Fruit fly (Drosophila melanogaster): Measurements from ENCODE around the gene CG31810.
A peak's percentile ranks its signal among the peaks of the same experiment; 100 is the strongest.

CG31810 gene

DNA sequence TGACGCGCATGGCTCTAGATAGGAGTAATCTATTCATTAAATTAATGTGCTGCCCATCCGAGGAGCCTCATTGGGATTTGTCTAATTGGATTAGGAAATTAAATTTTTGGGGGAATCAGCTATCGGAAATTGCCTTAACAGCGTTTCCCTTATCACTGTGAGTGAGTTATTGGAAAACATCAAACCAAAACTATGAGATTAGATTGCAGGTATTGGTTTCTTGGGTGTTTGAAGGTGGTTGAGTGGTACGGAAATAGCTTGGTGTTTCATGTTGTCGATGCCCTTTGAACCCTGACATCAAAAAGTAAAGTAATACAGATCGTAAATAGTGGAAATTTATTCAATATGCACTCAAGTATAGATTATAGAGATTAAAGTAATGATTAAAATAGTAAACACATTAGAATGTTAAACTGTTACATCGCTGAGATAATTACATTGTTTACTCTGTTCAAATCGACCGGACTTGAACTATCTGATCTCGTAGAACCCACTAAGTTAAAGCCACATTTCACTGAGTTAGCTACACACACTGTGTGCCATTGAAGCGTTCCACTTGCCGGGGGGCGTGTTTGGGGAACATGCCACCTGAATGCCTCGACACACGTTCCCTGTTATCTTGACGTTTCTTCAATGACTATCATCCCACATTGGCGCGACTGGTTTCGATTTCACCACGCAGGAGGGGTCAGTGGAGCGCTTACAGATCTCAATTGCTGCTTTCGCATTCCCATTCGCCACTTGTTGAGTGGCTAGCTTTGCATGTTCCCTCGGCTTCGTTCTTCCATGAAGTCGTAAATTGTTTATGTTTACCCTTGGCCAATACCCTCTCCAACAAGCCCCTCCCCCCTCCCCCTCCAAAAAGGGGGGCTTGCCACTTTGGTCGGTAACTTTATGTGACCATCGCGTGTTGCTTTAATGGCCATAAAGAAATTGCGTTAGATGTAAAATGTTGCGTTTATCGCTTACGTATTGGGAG is 31.0 kb upstream of the CG31810 start (continued):
- TF ChIP-seq CG8290 (GFP tag; optimal IDR thresholded peaks at IDR 0.05) (no peak), CG8290 (tag; optimal IDR thresholded peaks at IDR 0.05) (no peak), sob (GFP tag; IDR thresholded peaks at IDR 0.05) (no peak), Stat92E (GFP tag; optimal IDR thresholded peaks at IDR 0.05) (no peak), CG6765 (GFP tag; optimal IDR thresholded peaks at IDR 0.05) (no peak), CG31224 (GFP tag; IDR thresholded peaks at IDR 0.05) (no peak), CHES-1-like (GFP tag; optimal IDR thresholded peaks at IDR 0.05) (peak; percentile 14), ATbp (GFP tag; optimal IDR thresholded peaks at IDR 0.05) (peak; percentile 21), CG12769 (tag; optimal IDR thresholded peaks at IDR 0.05) (peak; percentile 20), her (GFP tag; optimal IDR thresholded peaks at IDR 0.05) (no peak), ssp (GFP tag; IDR thresholded peaks at IDR 0.05) (no peak), stwl (tag; optimal IDR thresholded peaks at IDR 0.05) (no peak), CG32532 (GFP tag; IDR thresholded peaks at IDR 0.05) (peak; percentile 19; the same call in 1 of the 2 replicates), Dip2 (GFP tag; IDR thresholded peaks at IDR 0.05) (no peak), salm (tag; optimal IDR thresholded peaks at IDR 0.05) (no peak), exex (tag; optimal IDR thresholded peaks at IDR 0.05) (peak; percentile 98), CG9817 (tag; optimal IDR thresholded peaks at IDR 0.05) (no peak), CG17361 (GFP tag; IDR thresholded peaks at IDR 0.05) (no peak), Blimp-1 (GFP tag; optimal IDR thresholded peaks at IDR 0.05) (no peak), scrt (GFP tag; optimal IDR thresholded peaks at IDR 0.05) (peak; percentile 61), Rx (GFP tag; IDR thresholded peaks at IDR 0.05) (no peak), shn (GFP tag; optimal IDR thresholded peaks at IDR 0.05) (no peak), CG10431 (GFP tag; optimal IDR thresholded peaks at IDR 0.05) (no peak), Atf6 (GFP tag; IDR thresholded peaks at IDR 0.05) (no peak), Abd-B (GFP tag; optimal IDR thresholded peaks at IDR 0.05) (peak; percentile 42), Meics (GFP tag; optimal IDR thresholded peaks at IDR 0.05) (no peak), crol (GFP tag; IDR thresholded peaks at IDR 0.05) (peak; percentile 85), bsh (GFP tag; optimal IDR thresholded peaks at IDR 0.05) (no peak), Mes4 (GFP tag; optimal IDR thresholded peaks at IDR 0.05) (no peak), pan (optimal IDR thresholded peaks at IDR 0.05) (no peak), pan (GFP tag; optimal IDR thresholded peaks at IDR 0.05 in 1 of 2, IDR thresholded peaks at IDR 0.05 in 1 of 2) (no peak), YL-1 (GFP tag; optimal IDR thresholded peaks at IDR 0.05) (no peak), Lpt (GFP tag; optimal IDR thresholded peaks at IDR 0.05) (no peak), ase (GFP tag; IDR thresholded peaks at IDR 0.05) (no peak), Adf1 (GFP tag; IDR thresholded peaks at IDR 0.05) (no peak), CG32772 (GFP tag; IDR thresholded peaks at IDR 0.05) (no peak), prd (optimal IDR thresholded peaks at IDR 0.05) (no peak), prd (GFP tag; IDR thresholded peaks at IDR 0.05) (no peak), gsb (GFP tag; IDR thresholded peaks at IDR 0.05) (no peak), sd (tag; optimal IDR thresholded peaks at IDR 0.05) (peak; percentile 36), CG17912 (GFP tag; optimal IDR thresholded peaks at IDR 0.05) (no peak), CG4820 (GFP tag; optimal IDR thresholded peaks at IDR 0.05) (no peak), CG34376 (GFP tag; optimal IDR thresholded peaks at IDR 0.05) (peak; percentile 84), Med (GFP tag) (peak; percentile 77), CG11456 (GFP tag; IDR thresholded peaks at IDR 0.05) (no peak), Xbp1 (GFP tag; optimal IDR thresholded peaks at IDR 0.05) (no peak), org-1 (GFP tag; optimal IDR thresholded peaks at IDR 0.05) (no peak), chm (GFP tag; IDR thresholded peaks at IDR 0.05) (no peak), CG31388 (GFP tag; optimal IDR thresholded peaks at IDR 0.05) (no peak), CG1603 (tag; optimal IDR thresholded peaks at IDR 0.05) (no peak)
